Worm (Caenorhabditis elegans) whole organism, L4/young adult: Measurements from ENCODE around the gene srbc-9.

Source experiments
- dao-5 ChIP-seq: sonication (generic microtip); optimal IDR thresholded peaks from 2 replicates; lab custom pipeline; 2016; ENCODE audit warnings: missing genotype, missing genetic modification characterization, moderate library complexity, missing compliant biosample characterization
- him-1 ChIP-seq: sonication (generic microtip); optimal IDR thresholded peaks from 2 replicates; lab custom pipeline; 2016; ENCODE audit warnings: missing genotype, missing genetic modification reagents, missing genetic modification characterization, missing compliant biosample characterization

ce11 chrV:7460898-7461297 lies 29.3 kb downstream of the srbc-9 start, which contains the start of gene srh-92:
- TF ChIP-seq dao-5 (tag; lab: Kevin White, UChicago) (no peak), him-1 (tag; lab: Kevin White, UChicago) (no peak)
